Worm (Caenorhabditis elegans) whole organism, L2 larva: Measurements from ENCODE around the gene M03C11.6.
A peak's percentile ranks its signal among the peaks of the same experiment; 100 is the strongest.

Experiments used
- C34F6.9 ChIP-seq: fragments of 150-350 bp; optimal IDR thresholded peaks from 2 replicates; lab custom pipeline; 2014; ENCODE audit warnings: missing biosample characterization, missing genetic modification characterization
- F13H6.1 ChIP-seq: sonication (generic microtip); optimal IDR thresholded peaks from 2 replicates; lab custom pipeline; 2016; ENCODE audit warnings: missing genetic modification characterization, missing compliant biosample characterization
- R02D3.7 ChIP-seq: fragments of 150-350 bp; optimal IDR thresholded peaks from 2 replicates; lab custom pipeline; 2014; ENCODE audit warnings: missing biosample characterization, missing genetic modification characterization
- Y55F3AM.14 ChIP-seq: fragments of 200-800 bp; sonication (Bioruptor generic); optimal IDR thresholded peaks from 2 replicates; lab custom pipeline; 2018; ENCODE audit warnings: mild to moderate bottlenecking, missing genetic modification characterization, missing compliant biosample characterization
- ZK546.5 ChIP-seq: sonication (generic microtip); optimal IDR thresholded peaks from 2 replicates; lab custom pipeline; 2017; ENCODE audit warnings: missing biosample characterization, missing genetic modification characterization
- aly-2 ChIP-seq: fragments of 150-350 bp; optimal IDR thresholded peaks from 2 replicates; lab custom pipeline; 2014; ENCODE audit warnings: missing biosample characterization, missing genetic modification characterization
- ceh-16 ChIP-seq: fragments of 150-350 bp; optimal IDR thresholded peaks from 2 replicates; lab custom pipeline; 2014; ENCODE audit warnings: missing biosample characterization, missing genetic modification characterization
- crh-2 ChIP-seq: sonication (generic microtip); optimal IDR thresholded peaks from 2 replicates; lab custom pipeline; 2017; ENCODE audit warnings: missing biosample characterization, missing genetic modification characterization
- egl-27 ChIP-seq: sonication (generic microtip); optimal IDR thresholded peaks from 3 replicates; lab custom pipeline; 2017; ENCODE audit warnings: missing biosample characterization, missing genetic modification reagents, missing genetic modification characterization
- elt-1 ChIP-seq: fragments of 150-350 bp; optimal IDR thresholded peaks from 2 replicates; lab custom pipeline; 2014; ENCODE audit warnings: missing biosample characterization, missing genetic modification characterization
- elt-3 ChIP-seq: sonication (generic microtip); optimal IDR thresholded peaks from 2 replicates; lab custom pipeline; 2017; ENCODE audit warnings: missing biosample characterization, missing genetic modification characterization
- fos-1 ChIP-seq: fragments of 150-350 bp; optimal IDR thresholded peaks from 2 replicates; lab custom pipeline; 2014; ENCODE audit warnings: missing biosample characterization, missing genetic modification characterization
- gmeb-1 ChIP-seq: fragments of 150-350 bp; optimal IDR thresholded peaks from 2 replicates; lab custom pipeline; 2014; ENCODE audit warnings: missing biosample characterization, missing genetic modification characterization
- lin-11 ChIP-seq: fragments of 150-350 bp; sonication (generic microtip); optimal IDR thresholded peaks from 2 replicates; lab custom pipeline; 2014; ENCODE audit warnings: missing biosample characterization, missing genetic modification characterization, inconsistent platforms, mixed read lengths
- lin-13 ChIP-seq: fragments of 150-350 bp; optimal IDR thresholded peaks from 2 replicates; lab custom pipeline; 2014; ENCODE audit warnings: missing biosample characterization, missing genetic modification reagents, missing genetic modification characterization
- lin-39 ChIP-seq: fragments of 150-350 bp; optimal IDR thresholded peaks from 2 replicates; lab custom pipeline; 2014; ENCODE audit warnings: missing biosample characterization, missing genetic modification reagents, missing genetic modification characterization
- lsy-2 ChIP-seq, 2 experiments: fragments of 150-350 bp in 1 of 2; sonication (generic microtip) in 1 of 2; optimal IDR thresholded peaks; 2 replicates each; lab custom pipeline; 2014 to 2017; ENCODE audit warnings: missing biosample characterization in 2 of 2, missing genetic modification characterization in 2 of 2
- mab-5 ChIP-seq: fragments of 150-350 bp; optimal IDR thresholded peaks from 2 replicates; lab custom pipeline; 2014; ENCODE audit warnings: missing biosample characterization, missing genetic modification characterization
- mdl-1 ChIP-seq, 2 experiments: fragments of 150-350 bp in 1 of 2; sonication (generic microtip) in 1 of 2; optimal IDR thresholded peaks; 2 replicates each; lab custom pipeline; 2017; ENCODE audit warnings: missing biosample characterization in 2 of 2, missing genetic modification characterization in 2 of 2
- nhr-10 ChIP-seq: sonication (generic microtip); optimal IDR thresholded peaks from 2 replicates; lab custom pipeline; 2017; ENCODE audit warnings: missing biosample characterization, missing genetic modification characterization
- nhr-11 ChIP-seq: fragments of 150-350 bp; optimal IDR thresholded peaks from 2 replicates; lab custom pipeline; 2014; ENCODE audit warnings: missing biosample characterization, missing genetic modification characterization
- nhr-12 ChIP-seq: fragments of 150-350 bp; optimal IDR thresholded peaks from 2 replicates; lab custom pipeline; 2014; ENCODE audit warnings: missing biosample characterization, missing genetic modification characterization
- nhr-129 ChIP-seq: fragments of 150-350 bp; optimal IDR thresholded peaks from 2 replicates; lab custom pipeline; 2014; ENCODE audit warnings: missing biosample characterization, missing genetic modification characterization
- nhr-21 ChIP-seq: fragments of 150-350 bp; optimal IDR thresholded peaks from 2 replicates; lab custom pipeline; 2014; ENCODE audit warnings: missing biosample characterization, missing genetic modification characterization
- nhr-23 ChIP-seq: fragments of 150-350 bp; optimal IDR thresholded peaks from 2 replicates; lab custom pipeline; 2014; ENCODE audit warnings: missing biosample characterization, missing genetic modification reagents, missing genetic modification characterization
- nhr-237 ChIP-seq: fragments of 150-350 bp; optimal IDR thresholded peaks from 2 replicates; lab custom pipeline; 2014; ENCODE audit warnings: missing biosample characterization, missing genetic modification characterization
- nhr-25 ChIP-seq: fragments of 150-350 bp; sonication (generic microtip); optimal IDR thresholded peaks from 3 replicates; lab custom pipeline; 2014; ENCODE audit warnings: missing biosample characterization, missing genetic modification characterization
- nhr-6 ChIP-seq: fragments of 150-350 bp; optimal IDR thresholded peaks from 2 replicates; lab custom pipeline; 2014; ENCODE audit warnings: missing biosample characterization, missing genetic modification characterization
- nhr-77 ChIP-seq: fragments of 150-350 bp; optimal IDR thresholded peaks from 2 replicates; lab custom pipeline; 2014; ENCODE audit warnings: missing biosample characterization, missing genetic modification characterization
- peb-1 ChIP-seq: fragments of 150-350 bp; optimal IDR thresholded peaks from 2 replicates; lab custom pipeline; 2014; ENCODE audit warnings: missing biosample characterization, missing genetic modification characterization
- sem-4 ChIP-seq: fragments of 150-350 bp; optimal IDR thresholded peaks from 2 replicates; lab custom pipeline; 2014; ENCODE audit warnings: missing biosample characterization, missing genetic modification reagents, missing genetic modification characterization
- skn-1 ChIP-seq: sonication (generic microtip); optimal IDR thresholded peaks from 2 replicates; lab custom pipeline; 2017; ENCODE audit warnings: missing biosample characterization, missing genetic modification characterization
- sma-3 ChIP-seq: sonication (generic microtip); optimal IDR thresholded peaks from 2 replicates; lab custom pipeline; 2016; ENCODE audit warnings: missing genetic modification reagents, missing genetic modification characterization, missing compliant biosample characterization
- sma-9 ChIP-seq, 2 experiments: fragments of 150-350 bp in 1 of 2; sonication (generic microtip) in 1 of 2; optimal IDR thresholded peaks; 2 replicates each; lab custom pipeline; 2014 to 2016; ENCODE audit warnings: missing genetic modification characterization in 2 of 2, mild to moderate bottlenecking in 1 of 2, missing biosample characterization in 1 of 2, missing compliant biosample characterization in 1 of 2, missing genetic modification reagents in 1 of 2, moderate library complexity in 1 of 2
- snpc-4 ChIP-seq: fragments of 150-350 bp; optimal IDR thresholded peaks from 2 replicates; lab custom pipeline; 2014; ENCODE audit warnings: missing biosample characterization, missing genetic modification characterization
- unc-39 ChIP-seq: fragments of 150-350 bp; optimal IDR thresholded peaks from 2 replicates; lab custom pipeline; 2014; ENCODE audit warnings: missing biosample characterization, missing genetic modification characterization
- unc-55 ChIP-seq: fragments of 150-350 bp; sonication (generic microtip); optimal IDR thresholded peaks from 3 replicates; lab custom pipeline; 2014; ENCODE audit warnings: missing biosample characterization, missing genetic modification reagents, missing genetic modification characterization
- zag-1 ChIP-seq: fragments of 150-350 bp; optimal IDR thresholded peaks from 2 replicates; lab custom pipeline; 2014; ENCODE audit warnings: missing biosample characterization, missing genetic modification characterization
- ztf-1 ChIP-seq: fragments of 200-800 bp; sonication (Bioruptor generic); conservative IDR thresholded peaks from 2 replicates; pipeline ENCODE4 v1.3.6; 2022; ENCODE audit warnings: missing genetic modification characterization, missing compliant biosample characterization
- ztf-11 ChIP-seq: sonication (generic microtip); optimal IDR thresholded peaks from 2 replicates; lab custom pipeline; 2017; ENCODE audit warnings: missing biosample characterization, missing genetic modification characterization
- ztf-4 ChIP-seq: fragments of 150-350 bp; optimal IDR thresholded peaks from 2 replicates; lab custom pipeline; 2014; ENCODE audit warnings: missing biosample characterization, missing genetic modification characterization

M03C11.6 gene

ce11 chrIII:10427882-10428281 lies 4.1 kb upstream of the M03C11.6 start, which contains the start of gene prp-3:
TSS of gene prp-3 (minus strand) at chrIII:10427982.
- no peak for TF ChIP-seq sma-9 (GFP tag; optimal IDR thresholded peaks at IDR 0.05; lab: Kevin White, UChicago)
- TF ChIP-seq sma-9 (tag; optimal IDR thresholded peaks at IDR 0.05; lab: Kevin White, UChicago) = no peak
- no peak for TF ChIP-seq unc-39
- no peak for TF ChIP-seq gmeb-1 (tag; lab: Kevin White, UChicago)
- no peak for TF ChIP-seq zag-1 (tag; lab: Kevin White, UChicago)
- no peak for TF ChIP-seq nhr-11 (tag; lab: Kevin White, UChicago)
- TF ChIP-seq lin-39 (tag; lab: Kevin White, UChicago) = no peak
- no peak for TF ChIP-seq lsy-2 (tag; optimal IDR thresholded peaks at IDR 0.05; lab: Kevin White, UChicago)
- TF ChIP-seq ztf-1 (GFP tag; lab: Robert Waterston, UW) = no peak
- TF ChIP-seq, all 48 proteins: peak for 0

DNA sequence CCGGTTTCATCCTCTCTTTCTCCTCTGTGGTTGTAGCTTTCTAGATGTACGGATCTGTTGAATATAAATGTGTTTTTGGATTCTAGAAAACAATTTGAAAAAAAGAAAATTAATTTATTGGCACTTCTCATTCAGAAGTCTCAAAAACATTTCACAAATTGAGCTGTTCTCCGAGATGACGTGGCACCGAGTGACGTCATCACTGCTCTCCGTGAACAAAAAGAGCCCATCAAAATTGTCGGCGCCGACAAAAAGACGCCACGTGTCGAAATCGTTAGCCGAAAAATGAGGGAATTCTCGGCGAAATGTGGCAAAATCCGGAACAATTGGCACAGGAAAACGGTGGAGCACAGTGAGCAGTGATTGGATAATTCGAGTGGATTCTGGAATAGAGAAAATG lies 2.1 kb downstream of the M03C11.6 start:
- TF ChIP-seq nhr-11 (tag; lab: Kevin White, UChicago) (no peak), unc-55 (no peak), sma-3 (GFP tag; lab: Kevin White, UChicago) (no peak), egl-27 (tag; lab: Kevin White, UChicago) (no peak)
- TF ChIP-seq, all 48 proteins: peak for 0

DNA sequence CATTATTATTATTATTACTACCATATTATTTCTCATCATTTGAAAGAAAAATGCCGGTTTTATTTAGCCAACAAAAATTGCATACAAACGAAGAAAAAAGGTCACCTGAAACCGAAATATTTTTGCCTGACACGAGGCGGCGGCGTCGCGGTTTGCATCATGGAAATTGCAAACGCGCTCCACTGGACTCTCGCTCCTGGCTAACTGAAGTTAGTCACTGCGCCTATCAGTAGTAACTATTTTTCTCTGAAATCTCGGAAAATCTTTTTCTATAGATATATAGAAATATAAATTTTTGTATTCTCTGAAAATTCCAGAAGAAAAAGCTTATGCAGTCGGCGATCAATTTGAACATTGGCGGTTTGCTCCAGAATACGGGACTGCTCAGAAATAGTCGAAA lies 8.0 kb downstream of the M03C11.6 start, which contains the start of gene ymel-1:
Gene ymel-1, plus strand, starts transcription at position 318 of the 400 bp plus-strand sequence.
- TF ChIP-seq nhr-129 (tag; lab: Kevin White, UChicago) (peak; percentile 74), fos-1 (tag; lab: Kevin White, UChicago) (peak; percentile 51), lin-11 (peak; percentile 20), unc-55 (peak; percentile 36), gmeb-1 (tag; lab: Kevin White, UChicago) (peak; percentile 58), nhr-25 (tag; lab: Kevin White, UChicago) (peak; percentile 37), lin-13 (GFP tag; lab: Kevin White, UChicago) (no peak), zag-1 (tag; lab: Kevin White, UChicago) (no peak), sem-4 (tag; lab: Kevin White, UChicago) (no peak), nhr-77 (tag; lab: Kevin White, UChicago) (peak; percentile 11), ztf-11 (tag; lab: Kevin White, UChicago) (no peak), nhr-10 (tag; lab: Kevin White, UChicago) (no peak), crh-2 (no peak), lsy-2 (tag; optimal IDR thresholded peaks at IDR 0.05; lab: Kevin White, UChicago) (peak in 1 of 2 experiments; percentile 44), ZK546.5 (tag; lab: Kevin White, UChicago) (no peak), Y55F3AM.14 (GFP tag; lab: Kevin White, UChicago) (peak; percentile 30), snpc-4 (tag; lab: Kevin White, UChicago) (no peak)
- TF ChIP-seq, all 48 proteins: peak for 9

DNA sequence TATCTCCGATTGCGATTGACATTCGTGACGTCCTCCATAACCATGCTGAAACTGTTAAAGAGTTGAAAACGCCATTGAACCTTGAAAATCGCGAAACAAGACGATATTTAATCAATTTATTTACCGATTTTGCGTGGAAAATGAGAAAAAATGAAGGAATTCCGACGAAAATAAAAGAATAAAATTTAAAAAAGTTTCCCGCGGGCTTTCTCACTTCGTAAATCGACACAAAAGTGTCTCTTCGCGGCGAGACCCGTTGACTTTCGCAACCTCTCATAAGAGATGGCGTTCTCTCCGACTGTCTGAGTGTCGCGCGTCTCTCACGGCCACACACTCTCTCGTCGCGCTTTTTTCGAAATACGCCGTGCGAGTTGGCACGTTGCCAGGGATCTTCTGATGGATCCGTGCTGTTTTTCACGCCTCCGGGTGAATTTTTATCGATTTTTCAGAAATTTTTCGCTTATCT lies 16.6 kb downstream of the M03C11.6 start, which contains the start of gene hat-1:
Gene hat-1, minus strand, starts transcription at position 51 of the 466 bp plus-strand sequence.
- TF ChIP-seq ztf-4 (tag; lab: Kevin White, UChicago) (peak; percentile 90), nhr-23 (no peak), nhr-6 (tag; lab: Kevin White, UChicago) (peak; percentile 86), skn-1 (tag; lab: Kevin White, UChicago) (peak; percentile 35), F13H6.1 (tag; lab: Kevin White, UChicago) (peak; percentile 94), zag-1 (tag; lab: Kevin White, UChicago) (peak; percentile 72), lin-11 (peak; percentile 92), snpc-4 (tag; lab: Kevin White, UChicago) (peak; percentile 77), R02D3.7 (tag; lab: Kevin White, UChicago) (peak; percentile 99), nhr-237 (tag; lab: Kevin White, UChicago) (peak; percentile 53), aly-2 (no peak), ZK546.5 (tag; lab: Kevin White, UChicago) (peak; percentile 80), sem-4 (tag; lab: Kevin White, UChicago) (peak; percentile 89), gmeb-1 (tag; lab: Kevin White, UChicago) (peak; percentile 95), lin-39 (tag; lab: Kevin White, UChicago) (no peak), peb-1 (tag; lab: Kevin White, UChicago) (no peak), nhr-21 (peak; percentile 96), nhr-129 (tag; lab: Kevin White, UChicago) (peak; percentile 80), ceh-16 (tag; lab: Kevin White, UChicago) (peak; percentile 84), nhr-10 (tag; lab: Kevin White, UChicago) (peak; percentile 15), fos-1 (tag; lab: Kevin White, UChicago) (peak; percentile 82), sma-3 (GFP tag; lab: Kevin White, UChicago) (peak; percentile 98), unc-55 (peak; percentile 98), elt-1 (tag; lab: Kevin White, UChicago) (no peak), crh-2 (peak; percentile 97), C34F6.9 (tag; lab: Kevin White, UChicago) (peak; percentile 97), lsy-2 (tag; optimal IDR thresholded peaks at IDR 0.05; lab: Kevin White, UChicago) (peak; percentile 91 to 96), nhr-77 (tag; lab: Kevin White, UChicago) (peak; percentile 45), Y55F3AM.14 (GFP tag; lab: Kevin White, UChicago) (peak; percentile 85), mdl-1 (tag; optimal IDR thresholded peaks at IDR 0.05; lab: Kevin White, UChicago) (peak; percentile 41 to 74), nhr-25 (tag; lab: Kevin White, UChicago) (peak; percentile 97), mab-5 (tag; lab: Kevin White, UChicago) (peak; percentile 93), elt-3 (tag; lab: Kevin White, UChicago) (no peak), egl-27 (tag; lab: Kevin White, UChicago) (peak; percentile 93), sma-9 (GFP tag; optimal IDR thresholded peaks at IDR 0.05; lab: Kevin White, UChicago) (peak; percentile 93), sma-9 (tag; optimal IDR thresholded peaks at IDR 0.05; lab: Kevin White, UChicago) (no peak), lin-13 (GFP tag; lab: Kevin White, UChicago) (peak; percentile 95), nhr-12 (tag; lab: Kevin White, UChicago) (peak; percentile 35), unc-39 (no peak)
